Fruit fly (Drosophila melanogaster) whole organism, pupa: ENCODE results near the gene Gen.
A peak's percentile ranks its signal among the peaks of the same experiment; 100 is the strongest.

Source experiments
- CG10348 ChIP-seq: fragments of 200-800 bp; sonication (Bioruptor generic); IDR thresholded peaks from 2 replicates; pipeline ENCODE4 v1.3.6; 2022; ENCODE audit warnings: missing biosample characterization, missing genetic modification characterization
- CG12605 ChIP-seq: fragments of 200-800 bp; sonication (Bioruptor generic); IDR thresholded peaks from 2 replicates; pipeline ENCODE4 v1.3.6; 2022; ENCODE audit warnings: missing biosample characterization, missing genetic modification characterization
- CG13204 ChIP-seq: fragments of 200-800 bp; sonication (Bioruptor generic); optimal IDR thresholded peaks from 2 replicates; lab custom pipeline; 2018; ENCODE audit warnings: missing biosample characterization, mild to moderate bottlenecking, missing genetic modification characterization, moderate library complexity
- CG14655 ChIP-seq: fragments of 200-800 bp; sonication (Bioruptor generic); optimal IDR thresholded peaks from 3 replicates; lab custom pipeline; 2017; ENCODE audit warnings: mild to moderate bottlenecking, missing biosample characterization, missing genetic modification reagents, missing genetic modification characterization
- CG15710 ChIP-seq: fragments of 200-800 bp; sonication (Bioruptor generic); optimal IDR thresholded peaks from 2 replicates; lab custom pipeline; 2018; ENCODE audit warnings: missing biosample characterization, mild to moderate bottlenecking, missing genetic modification characterization, moderate library complexity
- CG17806 ChIP-seq: fragments of 200-800 bp; sonication (Bioruptor generic); optimal IDR thresholded peaks from 2 replicates; lab custom pipeline; 2018; ENCODE audit warnings: missing biosample characterization, mild to moderate bottlenecking, missing genetic modification characterization, moderate library complexity
- CG32121 ChIP-seq: fragments of 200-800 bp; sonication (Bioruptor generic); IDR thresholded peaks from 2 replicates; pipeline ENCODE4 v1.3.6; 2022; ENCODE audit warnings: missing biosample characterization, missing genetic modification characterization
- CG34367 ChIP-seq: fragments of 200-800 bp; sonication (Bioruptor generic); optimal IDR thresholded peaks from 2 replicates; lab custom pipeline; 2018; ENCODE audit warnings: missing biosample characterization, mild to moderate bottlenecking, missing genetic modification characterization
- CG4496 ChIP-seq: fragments of 200-800 bp; sonication (Bioruptor generic); IDR thresholded peaks from 3 replicates; pipeline ENCODE4 v1.3.6; 2022; ENCODE audit warnings: missing biosample characterization, missing genetic modification characterization
- CG8159 ChIP-seq: fragments of 200-800 bp; sonication (Bioruptor generic); optimal IDR thresholded peaks from 3 replicates; lab custom pipeline; 2018; ENCODE audit warnings: missing biosample characterization, mild to moderate bottlenecking, missing genetic modification characterization, moderate library complexity
- CG8301 ChIP-seq: fragments of 200-800 bp; sonication (Bioruptor generic); optimal IDR thresholded peaks from 2 replicates; lab custom pipeline; 2018; ENCODE audit warnings: missing biosample characterization, mild to moderate bottlenecking, missing genetic modification characterization
- CG9948 ChIP-seq: fragments of 200-800 bp; sonication (Bioruptor generic); optimal IDR thresholded peaks from 2 replicates; lab custom pipeline; 2018; ENCODE audit warnings: missing biosample characterization, mild to moderate bottlenecking, missing genetic modification characterization, moderate library complexity
- D1 ChIP-seq: fragments of 200-800 bp; sonication (Bioruptor generic); optimal IDR thresholded peaks from 2 replicates; lab custom pipeline; 2018; ENCODE audit warnings: missing biosample characterization, mild to moderate bottlenecking, missing genetic modification characterization, moderate library complexity
- EcR ChIP-seq: fragments of 200-800 bp; sonication (Bioruptor generic); optimal IDR thresholded peaks from 3 replicates; lab custom pipeline; 2019; ENCODE audit warnings: missing biosample characterization, missing genetic modification characterization, mild to moderate bottlenecking, moderate library complexity, missing genetic modification reagents
- Ets98B ChIP-seq: fragments of 200-800 bp; sonication (Bioruptor generic); IDR thresholded peaks from 2 replicates; pipeline ENCODE4 v1.3.6; 2022; ENCODE audit warnings: missing biosample characterization, missing genetic modification characterization
- Pif1A ChIP-seq: fragments of 200-800 bp; sonication (Bioruptor generic); optimal IDR thresholded peaks from 3 replicates; lab custom pipeline; 2016; ENCODE audit warnings: missing biosample characterization, missing genetic modification characterization
- Pif1B ChIP-seq: fragments of 200-800 bp; sonication (Bioruptor generic); optimal IDR thresholded peaks from 3 replicates; lab custom pipeline; 2016; ENCODE audit warnings: missing biosample characterization, missing genetic modification characterization
- Snoo ChIP-seq: fragments of 200-800 bp; sonication (Bioruptor generic); optimal IDR thresholded peaks from 3 replicates; lab custom pipeline; 2017; ENCODE audit warnings: missing biosample characterization, mild to moderate bottlenecking, missing genetic modification characterization, inconsistent platforms
- fd96Ca ChIP-seq: fragments of 200-800 bp; sonication (Bioruptor generic); IDR thresholded peaks from 3 replicates; pipeline ENCODE4 v1.3.6; 2022; ENCODE audit warnings: missing biosample characterization, missing genetic modification characterization
- gl ChIP-seq: fragments of 200-800 bp; sonication (Bioruptor generic); optimal IDR thresholded peaks from 2 replicates; lab custom pipeline; 2018; ENCODE audit warnings: missing biosample characterization, mild to moderate bottlenecking, missing genetic modification characterization
- rn ChIP-seq: fragments of 200-800 bp; sonication (Bioruptor generic); IDR thresholded peaks from 2 replicates; pipeline ENCODE4 v1.3.6; 2022; ENCODE audit warnings: missing biosample characterization, missing genetic modification characterization

The Gen gene

DNA sequence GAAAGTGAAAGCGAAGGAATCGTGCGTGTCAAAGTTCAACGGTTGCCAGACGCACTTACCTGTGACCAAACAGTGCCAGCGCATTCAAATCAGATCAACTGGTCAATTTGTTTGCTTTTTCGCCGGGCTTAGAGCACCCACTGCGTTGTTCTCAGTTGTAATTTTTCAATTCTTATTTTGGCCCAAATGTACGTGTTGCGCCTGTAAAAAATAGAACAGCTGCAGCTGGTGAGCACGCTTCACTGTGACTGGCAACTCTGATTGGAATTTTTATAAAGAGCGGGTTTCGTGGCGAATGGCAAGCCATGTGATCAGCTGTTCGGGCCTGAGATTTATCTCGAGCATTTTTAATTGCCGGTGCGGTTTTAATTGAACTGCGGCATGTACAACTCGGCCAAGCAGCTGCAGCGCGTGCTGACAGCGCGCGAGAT, 6.3 kb downstream of the Gen start, which contains the start of the genes Fitm and AlaRS-m:
Fitm (minus strand) TSS at position 250 of the 431 bp plus-strand sequence.
AlaRS-m (plus strand) TSS at position 285 of the 431 bp plus-strand sequence.
- no peak for TF ChIP-seq rn (GFP tag; lab: Robert Waterston, UW)
- TF ChIP-seq CG9948 (tag; lab: Kevin White, UChicago): no peak
- no peak for TF ChIP-seq CG4496 (GFP tag; lab: Robert Waterston, UW)
- no peak for TF ChIP-seq Pif1B (GFP tag; lab: Kevin White, UChicago)
- no peak for TF ChIP-seq fd96Ca (GFP tag; lab: Robert Waterston, UW)
- no peak for TF ChIP-seq CG15710 (tag; lab: Kevin White, UChicago)
- TF ChIP-seq CG14655: no peak
- no peak for TF ChIP-seq CG13204 (GFP tag; lab: Kevin White, UChicago)
- TF ChIP-seq Ets98B (GFP tag; lab: Robert Waterston, UW): no peak
- TF ChIP-seq gl (tag; lab: Kevin White, UChicago): no peak
- TF ChIP-seq CG8301 (tag; lab: Kevin White, UChicago): no peak
- TF ChIP-seq Snoo: no peak
- no peak for TF ChIP-seq EcR (GFP tag; lab: Kevin White, UChicago)
- TF ChIP-seq CG8159 (tag; lab: Kevin White, UChicago): no peak
- TF ChIP-seq CG10348 (GFP tag; lab: Robert Waterston, UW): no peak
- TF ChIP-seq CG17806: no peak
- TF ChIP-seq CG12605 (GFP tag; lab: Robert Waterston, UW): no peak
- no peak for TF ChIP-seq CG34367
- no peak for TF ChIP-seq CG32121 (GFP tag; lab: Robert Waterston, UW)
- no peak for TF ChIP-seq D1 (tag; lab: Kevin White, UChicago)

DNA sequence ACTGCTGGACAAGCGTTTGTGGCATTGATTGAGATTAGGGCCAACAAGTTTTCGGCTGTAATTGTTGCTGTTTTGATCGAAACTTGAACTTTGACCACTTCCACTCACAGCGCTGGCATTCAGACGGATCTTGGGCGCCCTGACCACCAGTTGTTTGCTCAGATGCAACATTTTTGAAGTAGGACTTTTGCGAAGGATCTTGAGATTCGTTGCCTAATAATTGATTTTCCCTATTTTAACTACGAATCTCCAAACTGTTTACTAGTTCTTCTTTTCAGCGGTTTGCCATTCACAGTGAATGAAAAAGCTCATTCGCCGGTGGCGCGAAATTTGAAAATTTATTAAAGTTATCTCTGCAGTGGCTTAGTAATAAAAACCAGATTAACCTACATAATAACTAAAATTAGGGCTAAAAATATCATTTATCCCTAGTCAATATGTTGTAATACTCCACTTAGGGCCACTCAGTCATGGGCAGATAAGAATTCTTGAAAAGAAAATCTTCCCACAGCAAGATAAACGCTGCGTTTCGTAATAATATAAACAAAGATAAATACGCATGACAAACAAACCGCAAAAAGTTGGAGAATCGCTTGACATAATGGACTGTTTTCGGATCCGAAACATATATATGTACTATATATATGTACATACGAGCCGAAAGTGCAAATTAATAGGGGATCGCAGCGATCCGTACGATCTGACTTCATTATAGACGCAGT, 10.6 kb downstream of the Gen start, which contains the start of the genes Dhrs4 and Gdap1:
Dhrs4 (minus strand) TSS at position 267 of the 722 bp plus-strand sequence.
Gdap1 (plus strand) TSS at position 574 of the 722 bp plus-strand sequence.
- TF ChIP-seq CG8301 (tag; lab: Kevin White, UChicago): no peak
- TF ChIP-seq Pif1A (GFP tag; lab: Kevin White, UChicago): no peak
- no peak for TF ChIP-seq CG14655
- TF ChIP-seq EcR (GFP tag; lab: Kevin White, UChicago): no peak
- TF ChIP-seq Snoo: peak; percentile 9
- 0 out of 3 replicates have a peak, but pooled peaks have one; percentile 30 for TF ChIP-seq fd96Ca (GFP tag; lab: Robert Waterston, UW)
- TF ChIP-seq gl (tag; lab: Kevin White, UChicago): peak; percentile 69
- 0 out of 2 replicates have a peak, but pooled peaks have one; percentile 18 for TF ChIP-seq Ets98B (GFP tag; lab: Robert Waterston, UW)
- no peak for TF ChIP-seq CG4496 (GFP tag; lab: Robert Waterston, UW)
- TF ChIP-seq D1 (tag; lab: Kevin White, UChicago): no peak
- no peak for TF ChIP-seq rn (GFP tag; lab: Robert Waterston, UW)
- no peak for TF ChIP-seq CG12605 (GFP tag; lab: Robert Waterston, UW)

DNA sequence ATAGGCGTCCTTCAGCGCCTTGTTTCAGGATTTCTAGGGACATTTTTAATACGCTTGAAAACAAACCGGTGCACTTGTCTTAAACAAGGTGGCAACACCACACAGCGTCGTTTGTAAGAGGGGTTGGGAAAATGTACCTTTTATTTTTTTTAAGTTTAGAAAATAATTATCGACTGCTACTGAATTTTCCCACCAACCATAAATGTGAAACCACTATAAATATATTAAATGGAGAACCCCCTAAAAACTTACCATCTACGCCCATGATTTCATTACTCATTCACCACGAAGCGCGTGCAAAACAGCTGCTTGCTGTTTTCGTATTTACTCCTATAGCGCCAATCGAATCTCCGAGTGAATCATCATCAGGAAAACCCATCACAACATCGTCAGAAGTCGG, 12.9 kb downstream of the Gen start, which contains the start of the genes Tcs5 and CHMP2B:
Tcs5 (minus strand) TSS at position 84 of the 400 bp plus-strand sequence.
CHMP2B (plus strand) TSS at position 308 of the 400 bp plus-strand sequence.
- TF ChIP-seq Pif1B (GFP tag; lab: Kevin White, UChicago) (peak; percentile 100), rn (GFP tag; lab: Robert Waterston, UW) (peak; percentile 100), Snoo (peak; percentile 100), CG4496 (GFP tag; lab: Robert Waterston, UW) (peak; percentile 100), CG32121 (GFP tag; lab: Robert Waterston, UW) (peak; percentile 100), Pif1A (GFP tag; lab: Kevin White, UChicago) (peak; percentile 100), CG9948 (tag; lab: Kevin White, UChicago) (peak; percentile 100), fd96Ca (GFP tag; lab: Robert Waterston, UW) (peak; percentile 100), CG12605 (GFP tag; lab: Robert Waterston, UW) (peak; percentile 100), gl (tag; lab: Kevin White, UChicago) (peak; percentile 99), EcR (GFP tag; lab: Kevin White, UChicago) (peak; percentile 71), CG15710 (tag; lab: Kevin White, UChicago) (peak; percentile 100), CG14655 (peak; percentile 100), Ets98B (GFP tag; lab: Robert Waterston, UW) (peak; percentile 100), CG8301 (tag; lab: Kevin White, UChicago) (peak; percentile 100), CG10348 (GFP tag; lab: Robert Waterston, UW) (peak; percentile 100), CG13204 (GFP tag; lab: Kevin White, UChicago) (peak; percentile 98), CG8159 (tag; lab: Kevin White, UChicago) (peak; percentile 100), CG34367 (peak; percentile 100), CG17806 (peak; percentile 100), D1 (tag; lab: Kevin White, UChicago) (no peak)

DNA sequence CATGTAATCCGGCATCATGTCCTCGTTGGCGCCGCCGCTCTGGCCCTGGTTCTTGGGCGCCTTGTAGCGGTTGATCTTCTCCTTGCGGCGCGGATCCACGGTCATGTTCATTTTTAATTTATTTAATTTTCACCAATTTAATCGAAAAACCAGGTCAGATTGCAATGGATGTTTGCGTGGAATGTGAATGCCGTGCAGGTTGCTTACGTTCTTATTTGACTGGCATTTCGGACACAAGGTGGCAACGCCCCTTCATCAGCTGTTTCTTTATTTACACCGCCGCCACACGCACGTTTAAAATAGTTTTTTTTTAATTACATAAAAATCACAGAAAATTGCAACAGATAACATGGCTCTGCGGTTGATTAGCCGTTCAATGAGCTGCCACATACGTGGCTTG, 16.1 kb downstream of the Gen start, which contains the start of the genes CG10674 and CG4611:
CG10674 (minus strand) TSS at position 170 of the 400 bp plus-strand sequence.
CG4611 (plus strand) TSS at position 254 of the 400 bp plus-strand sequence.
- TF ChIP-seq CG9948 (tag; lab: Kevin White, UChicago): no peak
- no peak for TF ChIP-seq Pif1B (GFP tag; lab: Kevin White, UChicago)
- no peak for TF ChIP-seq CG32121 (GFP tag; lab: Robert Waterston, UW)
- TF ChIP-seq CG34367: no peak
- no peak for TF ChIP-seq CG8159 (tag; lab: Kevin White, UChicago)
- TF ChIP-seq CG10348 (GFP tag; lab: Robert Waterston, UW): no peak
- TF ChIP-seq rn (GFP tag; lab: Robert Waterston, UW): no peak
- TF ChIP-seq gl (tag; lab: Kevin White, UChicago): no peak
- TF ChIP-seq Ets98B (GFP tag; lab: Robert Waterston, UW): no peak
- no peak for TF ChIP-seq fd96Ca (GFP tag; lab: Robert Waterston, UW)
- TF ChIP-seq CG8301 (tag; lab: Kevin White, UChicago): no peak
- no peak for TF ChIP-seq D1 (tag; lab: Kevin White, UChicago)
- no peak for TF ChIP-seq Snoo
- no peak for TF ChIP-seq CG15710 (tag; lab: Kevin White, UChicago)
- no peak for TF ChIP-seq CG17806
- no peak for TF ChIP-seq CG12605 (GFP tag; lab: Robert Waterston, UW)
- TF ChIP-seq Pif1A (GFP tag; lab: Kevin White, UChicago): no peak
- no peak for TF ChIP-seq EcR (GFP tag; lab: Kevin White, UChicago)
- no peak for TF ChIP-seq CG4496 (GFP tag; lab: Robert Waterston, UW)
- no peak for TF ChIP-seq CG13204 (GFP tag; lab: Kevin White, UChicago)
